Fruit fly (Drosophila melanogaster) whole organism, larva: ENCODE measurements around the gene ft.

Experiments used
- noc ChIP-seq: fragments of 200-800 bp; sonication (Bioruptor generic); optimal IDR thresholded peaks from 3 replicates; lab custom pipeline; 2019; ENCODE audit warnings: missing biosample characterization, mild to moderate bottlenecking, missing genetic modification characterization, moderate library complexity

ft gene

dm6 chr2L:4221354-4222001 is at the start of gene ft:
Gene ft (minus strand): TSS chr2L:4221796.
- TF ChIP-seq noc (tag; lab: Kevin White, UChicago) = no peak

- no peak for TF ChIP-seq noc (tag; lab: Kevin White, UChicago)
Observed at dm6 chr2L:4257272-4257671, 35.7 kb upstream of the ft start, which contains the start of gene CG15425. Gene CG15425 (plus strand): TSS chr2L:4257572.

- no peak for TF ChIP-seq noc (tag; lab: Kevin White, UChicago)
Observed at dm6 chr2L:4254945-4255344, 33.3 kb upstream of the ft start.

dm6 chr2L:4252832-4253473 is 31.4 kb upstream of the ft start:
- no peak for TF ChIP-seq noc (tag; lab: Kevin White, UChicago)

dm6 chr2L:4248314-4248713 is 26.7 kb upstream of the ft start:
- TF ChIP-seq noc (tag; lab: Kevin White, UChicago) = no peak

- no peak for TF ChIP-seq noc (tag; lab: Kevin White, UChicago)
Observed at dm6 chr2L:4246376-4246775, 24.8 kb upstream of the ft start.

dm6 chr2L:4241513-4241912 is 19.9 kb upstream of the ft start:
- TF ChIP-seq noc (tag; lab: Kevin White, UChicago) = no peak

- no peak for TF ChIP-seq noc (tag; lab: Kevin White, UChicago)
Observed at dm6 chr2L:4230562-4230961, 9.0 kb upstream of the ft start.

- no peak for TF ChIP-seq noc (tag; lab: Kevin White, UChicago)
Observed at dm6 chr2L:4227546-4227945, 6.0 kb upstream of the ft start, which contains the start of gene RpL40. Gene RpL40 (plus strand): TSS chr2L:4227699.

dm6 chr2L:4226792-4227191 is 5.2 kb upstream of the ft start, which contains the start of gene CG3702:
Gene CG3702 (minus strand): TSS chr2L:4227097.
- no peak for TF ChIP-seq noc (tag; lab: Kevin White, UChicago)

dm6 chr2L:4224158-4224799 is 2.7 kb upstream of the ft start:
- TF ChIP-seq noc (tag; lab: Kevin White, UChicago) = peak; percentile 66

- TF ChIP-seq noc (tag; lab: Kevin White, UChicago) = peak; percentile 43
Observed at dm6 chr2L:4222921-4223279, 1.3 kb upstream of the ft start.

- TF ChIP-seq noc (tag; lab: Kevin White, UChicago) = no peak
Observed at dm6 chr2L:4222002-4222920, 665 bp upstream of the ft start.

dm6 chr2L:4218820-4219219 is 2.8 kb downstream of the ft start:
- TF ChIP-seq noc (tag; lab: Kevin White, UChicago) = peak; percentile 65

- TF ChIP-seq noc (tag; lab: Kevin White, UChicago) = no peak
Observed at dm6 chr2L:4211335-4211753, 10.3 kb downstream of the ft start.

- no peak for TF ChIP-seq noc (tag; lab: Kevin White, UChicago)
Observed at dm6 chr2L:4197913-4198319, 23.7 kb downstream of the ft start, which contains the start of gene Naprt. Gene Naprt (minus strand): TSS chr2L:4198071.
